Worm (Caenorhabditis elegans) whole organism, L3 larva: ENCODE measurements around the gene sra-11.

Experiments
- elt-3 ChIP-seq, 3 experiments: fragments of 150-350 bp in 1 of 3; sonication (generic microtip) in 2 of 3; optimal IDR thresholded peaks; 2 replicates in 2 of 3; 4 replicates in 1 of 3; lab custom pipeline; 2014 to 2017; ENCODE audit warnings: missing biosample characterization in 3 of 3, missing genetic modification characterization in 3 of 3
- fkh-2 ChIP-seq: fragments of 150-350 bp; optimal IDR thresholded peaks from 2 replicates; lab custom pipeline; 2014; ENCODE audit warnings: missing biosample characterization, missing genetic modification reagents, missing genetic modification characterization
- fos-1 ChIP-seq: fragments of 150-350 bp; optimal IDR thresholded peaks from 2 replicates; lab custom pipeline; 2014; ENCODE audit warnings: missing biosample characterization, missing genetic modification characterization
- pha-4 ChIP-seq: fragments of 150-350 bp; optimal IDR thresholded peaks from 2 replicates; lab custom pipeline; 2014; ENCODE audit warnings: missing biosample characterization, missing genetic modification reagents, missing genetic modification characterization
- pqm-1 ChIP-seq: fragments of 150-350 bp; optimal IDR thresholded peaks from 2 replicates; lab custom pipeline; 2017; ENCODE audit warnings: missing biosample characterization, missing genetic modification characterization, inconsistent platforms
- ztf-4 ChIP-seq: fragments of 150-350 bp; optimal IDR thresholded peaks from 2 replicates; lab custom pipeline; 2014; ENCODE audit warnings: missing biosample characterization, missing genetic modification characterization

ce11 chrII:10861305-10861704 is 48.8 kb downstream of the sra-11 start:
- TF ChIP-seq fos-1 (tag; lab: Kevin White, UChicago) (no peak), fkh-2 (tag; lab: Kevin White, UChicago) (no peak), pqm-1 (tag; lab: Kevin White, UChicago) (no peak), elt-3 (tag; optimal IDR thresholded peaks at IDR 0.05; lab: Kevin White, UChicago) (no peak), ztf-4 (tag; lab: Kevin White, UChicago) (no peak), pha-4 (tag; lab: Kevin White, UChicago) (no peak)
